Worm (Caenorhabditis elegans): ENCODE results near the gene twf-2.

Gene twf-2

ce11 chrX:16445793-16446248 is at the start of gene twf-2:
TSS of gene twf-2 (plus strand) at chrX:16446197.
- TF ChIP-seq unc-62 (GFP tag; optimal IDR thresholded peaks at IDR 0.05): no peak

- no peak for TF ChIP-seq unc-62 (GFP tag; optimal IDR thresholded peaks at IDR 0.05)
Observed at ce11 chrX:16398420-16398925, 47.5 kb upstream of the twf-2 start, which contains the start of gene F01G12.18. TSS of gene F01G12.18 (minus strand) at chrX:16398470.

ce11 chrX:16400897-16401296 is 45.1 kb upstream of the twf-2 start:
- TF ChIP-seq unc-62 (GFP tag; optimal IDR thresholded peaks at IDR 0.05): no peak

- no peak for TF ChIP-seq unc-62 (GFP tag; optimal IDR thresholded peaks at IDR 0.05)
Observed at ce11 chrX:16402303-16402702, 43.7 kb upstream of the twf-2 start.

ce11 chrX:16402787-16403186 is 43.2 kb upstream of the twf-2 start:
- TF ChIP-seq unc-62 (GFP tag; optimal IDR thresholded peaks at IDR 0.05): no peak

- no peak for TF ChIP-seq unc-62 (GFP tag; optimal IDR thresholded peaks at IDR 0.05)
Observed at ce11 chrX:16403424-16403823, 42.6 kb upstream of the twf-2 start.

- no peak for TF ChIP-seq unc-62 (GFP tag; optimal IDR thresholded peaks at IDR 0.05)
Observed at ce11 chrX:16404815-16405214, 41.2 kb upstream of the twf-2 start.

ce11 chrX:16406632-16407031 is 39.4 kb upstream of the twf-2 start:
- TF ChIP-seq unc-62 (GFP tag; optimal IDR thresholded peaks at IDR 0.05): no peak

ce11 chrX:16409220-16409619 is 36.8 kb upstream of the twf-2 start:
- TF ChIP-seq unc-62 (GFP tag; optimal IDR thresholded peaks at IDR 0.05): no peak

ce11 chrX:16411985-16412384 is 34.0 kb upstream of the twf-2 start:
- no peak for TF ChIP-seq unc-62 (GFP tag; optimal IDR thresholded peaks at IDR 0.05)

- TF ChIP-seq unc-62 (GFP tag; optimal IDR thresholded peaks at IDR 0.05): no peak
Observed at ce11 chrX:16413208-16413995, 32.6 kb upstream of the twf-2 start.

ce11 chrX:16414572-16414971 is 31.4 kb upstream of the twf-2 start:
- TF ChIP-seq unc-62 (GFP tag; optimal IDR thresholded peaks at IDR 0.05): no peak

ce11 chrX:16416790-16417330 is 29.1 kb upstream of the twf-2 start, which contains the start of gene eat-17:
TSS of gene eat-17 (minus strand) at chrX:16416840.
- no peak for TF ChIP-seq unc-62 (GFP tag; optimal IDR thresholded peaks at IDR 0.05)

- no peak for TF ChIP-seq unc-62 (GFP tag; optimal IDR thresholded peaks at IDR 0.05)
Observed at ce11 chrX:16418396-16418795, 27.6 kb upstream of the twf-2 start.

ce11 chrX:16432143-16432542 is 13.9 kb upstream of the twf-2 start, which contains the start of gene F38E9.6:
TSS of gene F38E9.6 (plus strand) at chrX:16432443.
- no peak for TF ChIP-seq unc-62 (GFP tag; optimal IDR thresholded peaks at IDR 0.05)

- no peak for TF ChIP-seq unc-62 (GFP tag; optimal IDR thresholded peaks at IDR 0.05)
Observed at ce11 chrX:16440949-16441348, 5.0 kb upstream of the twf-2 start.

ce11 chrX:16443657-16444056 is 2.3 kb upstream of the twf-2 start:
- no peak for TF ChIP-seq unc-62 (GFP tag; optimal IDR thresholded peaks at IDR 0.05)

Data from whole organism, dauer.